Fruit fly (Drosophila melanogaster): ENCODE measurements around the gene CG42831.

Gene CG42831

DNA sequence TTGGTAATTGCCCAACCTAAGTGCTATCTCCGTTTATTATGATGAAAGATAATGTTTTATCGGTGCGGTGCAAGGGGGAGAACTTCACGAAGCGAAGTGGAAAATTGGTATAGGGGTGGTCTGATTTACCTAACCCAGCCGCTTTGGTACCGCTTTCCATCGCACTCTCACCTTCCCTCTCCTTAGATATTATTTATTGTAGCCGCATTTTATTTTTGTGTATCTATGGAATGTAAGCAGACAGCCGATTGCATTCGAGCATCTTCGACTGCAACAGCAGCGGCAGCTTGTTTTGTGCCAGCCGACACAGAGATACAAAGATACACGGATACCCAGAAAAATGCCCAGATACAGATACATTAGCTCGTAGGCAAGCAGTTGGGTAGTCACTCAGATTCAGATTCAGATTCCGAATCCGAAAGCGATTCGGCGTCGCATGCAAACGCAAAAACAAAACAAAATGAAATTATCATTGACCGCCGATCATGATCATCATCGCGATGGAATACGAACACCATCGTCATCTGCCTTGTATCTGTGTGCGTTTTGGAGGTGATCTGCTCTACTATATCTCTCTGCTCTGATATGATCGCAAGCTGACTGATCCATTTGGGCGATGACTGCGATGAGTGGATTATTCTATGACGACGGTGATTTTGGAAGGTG, 34.2 kb downstream of the CG42831 start (continued):
- TF ChIP-seq chinmo (GFP tag; IDR thresholded peaks at IDR 0.05; ENCODE audit: partially characterized antibody) = peak; percentile 70; the same call in 1 of the 4 replicates
- no peak for TF ChIP-seq ab (GFP tag; optimal IDR thresholded peaks at IDR 0.05)
- peak; percentile 71 for TF ChIP-seq CG32767 (GFP tag; IDR thresholded peaks at IDR 0.05)
- no peak for TF ChIP-seq nom (GFP tag; optimal IDR thresholded peaks at IDR 0.05)
- no peak for TF ChIP-seq slbo (GFP tag; IDR thresholded peaks at IDR 0.05)
- no peak for TF ChIP-seq CG6254 (GFP tag; optimal IDR thresholded peaks at IDR 0.05)
- TF ChIP-seq odd (GFP tag; optimal IDR thresholded peaks at IDR 0.05) = no peak
- TF ChIP-seq pum (GFP tag; optimal IDR thresholded peaks at IDR 0.05) = no peak
- no peak for TF ChIP-seq CG3281 (GFP tag; optimal IDR thresholded peaks at IDR 0.05)
- no peak for TF ChIP-seq E2f2 (GFP tag; IDR thresholded peaks at IDR 0.05)
- TF ChIP-seq CG6689 (GFP tag; IDR thresholded peaks at IDR 0.05) = no peak
- no peak for TF ChIP-seq vvl (GFP tag; IDR thresholded peaks at IDR 0.05)
- TF ChIP-seq CG31441 (GFP tag; IDR thresholded peaks at IDR 0.05) = no peak
- TF ChIP-seq CG10565 (GFP tag; optimal IDR thresholded peaks at IDR 0.05) = no peak
- no peak for TF ChIP-seq chm (GFP tag; IDR thresholded peaks at IDR 0.05)
- no peak for TF ChIP-seq Vsx1 (GFP tag; optimal IDR thresholded peaks at IDR 0.05)
- peak; percentile 82 for TF ChIP-seq CG15479 (GFP tag; optimal IDR thresholded peaks at IDR 0.05)
- no peak for TF ChIP-seq CG12744 (GFP tag; optimal IDR thresholded peaks at IDR 0.05)
- TF ChIP-seq CG17802 (tag; optimal IDR thresholded peaks at IDR 0.05) = no peak
- TF ChIP-seq Awh (GFP tag; IDR thresholded peaks at IDR 0.05) = 0 out of 2 replicates have a peak, but pooled peaks have one; percentile 18
- peak; percentile 95 for TF ChIP-seq CG2199 (GFP tag; IDR thresholded peaks at IDR 0.05)
- no peak for TF ChIP-seq CG8765 (GFP tag; IDR thresholded peaks at IDR 0.05)
- TF ChIP-seq CG18262 (tag; optimal IDR thresholded peaks at IDR 0.05) = no peak
- peak; percentile 13 for TF ChIP-seq CG18599 (GFP tag; optimal IDR thresholded peaks at IDR 0.05)
- TF ChIP-seq Drgx (GFP tag; IDR thresholded peaks at IDR 0.05) = no peak
- no peak for TF ChIP-seq Dad (GFP tag; optimal IDR thresholded peaks at IDR 0.05)
- no peak for TF ChIP-seq shn (GFP tag; optimal IDR thresholded peaks at IDR 0.05)
- no peak for TF ChIP-seq unc-4 (GFP tag; IDR thresholded peaks at IDR 0.05; ENCODE audit: partially characterized antibody)
- no peak for TF ChIP-seq CG2875 (GFP tag; optimal IDR thresholded peaks at IDR 0.05)
- TF ChIP-seq CG6683 (GFP tag; optimal IDR thresholded peaks at IDR 0.05) = no peak
- peak; percentile 80 for TF ChIP-seq Deaf1 (tag; optimal IDR thresholded peaks at IDR 0.05)
- TF ChIP-seq CG7556 (GFP tag; optimal IDR thresholded peaks at IDR 0.05) = no peak
- TF ChIP-seq twi (tag; optimal IDR thresholded peaks at IDR 0.05) = no peak
- no peak for TF ChIP-seq CG10209 (GFP tag; optimal IDR thresholded peaks at IDR 0.05)
- TF ChIP-seq CG2116 (GFP tag; optimal IDR thresholded peaks at IDR 0.05) = no peak
- no peak for TF ChIP-seq CG10979 (tag; optimal IDR thresholded peaks at IDR 0.05)
- no peak for TF ChIP-seq CG15073 (GFP tag; optimal IDR thresholded peaks at IDR 0.05)
- TF ChIP-seq CG12769 (tag; optimal IDR thresholded peaks at IDR 0.05) = peak; percentile 33
- TF ChIP-seq rib (GFP tag; IDR thresholded peaks at IDR 0.05) = no peak
- TF ChIP-seq Six4 (GFP tag; optimal IDR thresholded peaks at IDR 0.05) = no peak
- no peak for TF ChIP-seq HmgZ (tag; optimal IDR thresholded peaks at IDR 0.05)
- TF ChIP-seq CG5953 (GFP tag; IDR thresholded peaks at IDR 0.05) = no peak
- TF ChIP-seq toy (GFP tag; IDR thresholded peaks at IDR 0.05) = no peak
- TF ChIP-seq HLHmδ (GFP tag; optimal IDR thresholded peaks at IDR 0.05) = no peak
- no peak for TF ChIP-seq CG12155 (GFP tag; optimal IDR thresholded peaks at IDR 0.05)
- peak in 1 of 3 experiments; percentile 73 for TF ChIP-seq Stat92E (GFP tag; optimal IDR thresholded peaks at IDR 0.05)
- no peak for TF ChIP-seq lmd (GFP tag; IDR thresholded peaks at IDR 0.05)
- no peak for TF ChIP-seq btn (GFP tag; optimal IDR thresholded peaks at IDR 0.05)
- TF ChIP-seq Sin3A (optimal IDR thresholded peaks at IDR 0.05) = no peak
- no peak for TF ChIP-seq Rx (GFP tag; IDR thresholded peaks at IDR 0.05)
- TF ChIP-seq aop (GFP tag; IDR thresholded peaks at IDR 0.05) = no peak

Data from whole organism, embryonic.